Fruit fly (Drosophila melanogaster): ENCODE results near the gene mtgo.
A peak's percentile ranks its signal among the peaks of the same experiment; 100 is the strongest.

Gene mtgo

DNA sequence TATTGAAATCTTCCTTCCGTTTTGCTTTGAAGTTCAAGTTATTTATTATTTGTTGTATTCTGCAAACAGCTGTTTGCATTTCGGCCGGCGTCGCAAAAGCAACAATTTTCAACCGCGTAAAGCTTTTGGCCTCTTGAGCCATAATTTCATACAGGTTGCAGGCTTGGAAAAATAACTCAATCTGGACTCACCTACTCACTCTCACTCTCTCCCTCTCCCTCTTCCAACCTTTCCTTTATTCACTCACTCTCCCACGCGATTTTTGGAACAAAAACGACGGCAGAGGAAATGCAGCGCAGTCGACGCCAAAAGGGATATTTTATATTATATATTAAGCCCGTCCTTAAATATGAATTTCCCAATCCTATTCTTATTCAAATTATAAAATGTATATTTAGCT, 922 bp upstream of the mtgo start:
- TF ChIP-seq fru (GFP tag; optimal IDR thresholded peaks at IDR 0.05): no peak
- TF ChIP-seq Dif (GFP tag; optimal IDR thresholded peaks at IDR 0.05; ENCODE audit: partially characterized antibody): peak; percentile 1

DNA sequence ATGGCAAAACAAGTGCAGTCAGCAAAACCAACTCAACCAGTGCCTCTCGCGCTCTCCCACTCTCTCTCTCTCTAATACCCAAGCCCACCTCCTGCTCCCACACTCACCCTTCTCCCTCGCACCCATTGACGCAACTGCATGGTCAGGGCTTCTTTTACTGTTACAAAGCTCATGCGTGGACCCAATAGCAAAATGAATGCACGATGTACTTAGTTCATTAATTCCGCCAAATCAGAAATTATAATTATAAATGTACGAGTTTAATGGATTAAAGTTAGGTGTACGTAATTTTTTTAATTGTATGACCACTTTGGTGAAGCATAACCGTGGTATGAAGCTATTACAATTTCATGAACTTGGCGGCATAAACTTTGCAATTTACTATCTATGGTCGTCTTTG, 956 bp downstream of the mtgo start:
- TF ChIP-seq Jra (GFP tag; optimal IDR thresholded peaks at IDR 0.05): no peak
- TF ChIP-seq dmrt93B (GFP tag; optimal IDR thresholded peaks at IDR 0.05): peak; percentile 47
- peak; percentile 92 for TF ChIP-seq h (GFP tag; optimal IDR thresholded peaks at IDR 0.05)
- TF ChIP-seq psq (GFP tag; optimal IDR thresholded peaks at IDR 0.05): peak; percentile 66
- peak; percentile 69 for TF ChIP-seq Sp1 (GFP tag; optimal IDR thresholded peaks at IDR 0.05)
- TF ChIP-seq Dfd (GFP tag; optimal IDR thresholded peaks at IDR 0.05): no peak
- TF ChIP-seq lola (GFP tag; optimal IDR thresholded peaks at IDR 0.05): no peak
- peak; percentile 72 for TF ChIP-seq br (GFP tag; optimal IDR thresholded peaks at IDR 0.05)
- peak; percentile 43 for TF ChIP-seq sv (GFP tag; optimal IDR thresholded peaks at IDR 0.05)
- peak; percentile 11 for TF ChIP-seq Dif (GFP tag; optimal IDR thresholded peaks at IDR 0.05; ENCODE audit: partially characterized antibody)
- no peak for TF ChIP-seq jim (GFP tag; optimal IDR thresholded peaks at IDR 0.05)
- TF ChIP-seq sage (GFP tag; optimal IDR thresholded peaks at IDR 0.05): peak; percentile 67
- TF ChIP-seq dl (GFP tag; optimal IDR thresholded peaks at IDR 0.05; ENCODE audit: insufficient read depth in 1 of 2, partially characterized antibody in 2 of 2): no peak
- TF ChIP-seq CG9705 (GFP tag; optimal IDR thresholded peaks at IDR 0.05): peak; percentile 40
- peak; percentile 73 for TF ChIP-seq HLH106 (tag; optimal IDR thresholded peaks at IDR 0.05)
- TF ChIP-seq OdsH (GFP tag; optimal IDR thresholded peaks at IDR 0.05): peak; percentile 74
- no peak for TF ChIP-seq N (GFP tag; optimal IDR thresholded peaks at IDR 0.05)
- no peak for TF ChIP-seq Hr78 (GFP tag; optimal IDR thresholded peaks at IDR 0.05)
- TF ChIP-seq CrebA (GFP tag; optimal IDR thresholded peaks at IDR 0.05; ENCODE audit: borderline replicate concordance): no peak
- TF ChIP-seq Hr83 (GFP tag; optimal IDR thresholded peaks at IDR 0.05; ENCODE audit: poor library complexity, severe bottlenecking): no peak
- no peak for TF ChIP-seq Myc (optimal IDR thresholded peaks at IDR 0.05)
- TF ChIP-seq ey (GFP tag; optimal IDR thresholded peaks at IDR 0.05): peak; percentile 75
- TF ChIP-seq dsf (GFP tag; optimal IDR thresholded peaks at IDR 0.05; ENCODE audit: borderline replicate concordance): no peak
- no peak for TF ChIP-seq pan (optimal IDR thresholded peaks at IDR 0.05)
- TF ChIP-seq foxo (GFP tag; optimal IDR thresholded peaks at IDR 0.05): peak in 1 of 2 experiments; percentile 76
- TF ChIP-seq Mio (GFP tag; optimal IDR thresholded peaks at IDR 0.05): no peak
- no peak for TF ChIP-seq tai (GFP tag; optimal IDR thresholded peaks at IDR 0.05)
- no peak for TF ChIP-seq usp (GFP tag; optimal IDR thresholded peaks at IDR 0.05)
- no peak for TF ChIP-seq Abd-B (GFP tag; optimal IDR thresholded peaks at IDR 0.05)
- TF ChIP-seq rgr (GFP tag; optimal IDR thresholded peaks at IDR 0.05): peak; percentile 80
- peak; percentile 77 for TF ChIP-seq woc (GFP tag; optimal IDR thresholded peaks at IDR 0.05)
- no peak for TF ChIP-seq Rel (GFP tag; optimal IDR thresholded peaks at IDR 0.05)
- TF ChIP-seq Rel (tag; optimal IDR thresholded peaks at IDR 0.05): no peak
- TF ChIP-seq GATAd (GFP tag; optimal IDR thresholded peaks at IDR 0.05): no peak
- TF ChIP-seq brk (GFP tag; optimal IDR thresholded peaks at IDR 0.05): peak; percentile 62
- peak; percentile 62 for TF ChIP-seq Hnf4 (GFP tag; optimal IDR thresholded peaks at IDR 0.05)
- TF ChIP-seq fru (GFP tag; optimal IDR thresholded peaks at IDR 0.05): peak; percentile 84
- no peak for TF ChIP-seq Vsx2 (GFP tag; optimal IDR thresholded peaks at IDR 0.05; ENCODE audit: partially characterized antibody)
- TF ChIP-seq CG32264 (GFP tag; optimal IDR thresholded peaks at IDR 0.05): peak; percentile 22

DNA sequence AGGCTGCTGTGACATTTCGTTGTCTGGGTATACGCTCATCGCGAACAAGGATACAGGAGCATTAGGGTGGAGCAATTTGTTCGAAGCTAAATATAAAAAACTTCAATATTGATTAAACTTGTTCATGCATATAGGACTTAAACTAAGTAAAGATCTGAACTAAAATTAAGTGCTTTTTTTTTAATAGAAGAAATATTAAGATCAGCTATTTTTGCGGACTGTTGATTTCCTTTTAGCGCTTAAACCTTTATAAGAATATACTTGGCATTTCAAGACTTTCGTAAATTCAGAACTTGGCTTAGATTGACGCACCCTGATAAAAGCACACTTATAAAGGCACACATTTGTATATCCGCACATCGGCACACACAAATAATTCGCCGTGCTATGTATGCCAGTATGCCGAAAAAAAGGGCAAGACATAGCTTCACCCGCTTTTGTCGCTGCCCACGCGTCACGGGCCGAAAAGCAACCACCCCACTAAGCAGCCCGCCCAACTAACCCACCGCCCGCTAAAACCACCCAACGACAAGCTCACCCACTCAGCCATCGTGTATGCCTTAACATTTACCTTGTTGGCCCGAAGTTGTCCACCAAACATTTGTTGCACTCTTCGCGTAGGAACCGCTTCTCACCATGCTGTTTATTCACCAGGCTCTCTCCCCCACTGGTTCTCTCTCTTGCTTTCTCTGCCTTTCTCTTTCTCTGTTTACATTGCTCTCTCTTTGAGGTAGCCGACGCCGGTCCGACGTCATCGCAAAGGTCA, 3.0 kb downstream of the mtgo start:
- TF ChIP-seq fru (GFP tag; optimal IDR thresholded peaks at IDR 0.05): peak; percentile 38
- peak; percentile 9 for TF ChIP-seq Dif (GFP tag; optimal IDR thresholded peaks at IDR 0.05; ENCODE audit: partially characterized antibody)
- TF ChIP-seq sv (GFP tag; optimal IDR thresholded peaks at IDR 0.05): no peak
- TF ChIP-seq br (GFP tag; optimal IDR thresholded peaks at IDR 0.05): peak; percentile 27
- no peak for TF ChIP-seq dmrt93B (GFP tag; optimal IDR thresholded peaks at IDR 0.05)
- TF ChIP-seq dl (GFP tag; optimal IDR thresholded peaks at IDR 0.05; ENCODE audit: insufficient read depth in 1 of 2, partially characterized antibody in 2 of 2): peak in 1 of 2 experiments; percentile 38
- peak in 1 of 2 experiments; percentile 55 for TF ChIP-seq foxo (GFP tag; optimal IDR thresholded peaks at IDR 0.05)

Data from whole organism, wandering third instar larva.